Worm (Caenorhabditis elegans): Measurements from ENCODE around the gene F08F3.4.

ce11 chrV:5450742-5451141, 40.0 kb downstream of the F08F3.4 start:
- TF ChIP-seq cog-1 (tag; optimal IDR thresholded peaks at IDR 0.05) (no peak), med-1 (GFP tag; optimal IDR thresholded peaks at IDR 0.05; ENCODE audit: insufficient read depth) (no peak), tab-1 (GFP tag; IDR thresholded peaks at IDR 0.05) (no peak), flt-1 (GFP tag; IDR thresholded peaks at IDR 0.05) (no peak), ztf-23 (GFP tag; IDR thresholded peaks at IDR 0.05) (no peak), ztf-29 (GFP tag; IDR thresholded peaks at IDR 0.05) (no peak), klf-2 (GFP tag; conservative IDR thresholded peaks at IDR 0.05) (no peak)

All from whole organism, midembryonic.